Fruit fly (Drosophila melanogaster) whole organism, embryonic: ENCODE measurements around the gene SpdS.

Experiments used
- ATbp ChIP-seq: fragments of 200-800 bp; sonication (Bioruptor generic); optimal IDR thresholded peaks from 2 replicates; lab custom pipeline; 2017; ENCODE audit warnings: missing biosample characterization, mild to moderate bottlenecking, missing genetic modification characterization, missing genetic modification reagents
- B-H1 ChIP-seq: fragments of 200-800 bp; sonication (Bioruptor generic); IDR thresholded peaks from 3 replicates; pipeline ENCODE4 v1.3.6; 2022; ENCODE audit warnings: missing biosample characterization, missing genetic modification characterization
- CG10543 ChIP-seq: fragments of 200-800 bp; sonication (Bioruptor generic); optimal IDR thresholded peaks from 3 replicates; lab custom pipeline; 2017; ENCODE audit warnings: missing biosample characterization, mild to moderate bottlenecking, missing genetic modification characterization, moderate library complexity
- CG11560 ChIP-seq: fragments of 200-800 bp; sonication (Bioruptor generic); IDR thresholded peaks from 3 replicates; pipeline ENCODE4 v1.3.6; 2022; ENCODE audit warnings: missing biosample characterization, missing genetic modification characterization
- CG1233 ChIP-seq: fragments of 200-800 bp; sonication (Bioruptor generic); optimal IDR thresholded peaks from 4 replicates; lab custom pipeline; 2018; ENCODE audit warnings: missing biosample characterization, mild to moderate bottlenecking, missing genetic modification characterization
- CG2875 ChIP-seq: fragments of 200-800 bp; sonication (Bioruptor generic); optimal IDR thresholded peaks from 2 replicates; lab custom pipeline; 2017; ENCODE audit warnings: missing biosample characterization, mild to moderate bottlenecking, missing genetic modification characterization, missing genetic modification reagents
- CG3281 ChIP-seq: fragments of 200-800 bp; sonication (Bioruptor generic); optimal IDR thresholded peaks from 3 replicates; lab custom pipeline; 2017; ENCODE audit warnings: missing biosample characterization, mild to moderate bottlenecking, missing genetic modification characterization
- CG3407 ChIP-seq: fragments of 200-800 bp; sonication (Bioruptor generic); optimal IDR thresholded peaks from 2 replicates; lab custom pipeline; 2018; ENCODE audit warnings: missing biosample characterization, mild to moderate bottlenecking, missing genetic modification characterization
- CG34224 ChIP-seq: fragments of 200-800 bp; sonication (Bioruptor generic); IDR thresholded peaks from 3 replicates; pipeline ENCODE4 v1.3.6; 2022; ENCODE audit warnings: missing biosample characterization, missing genetic modification characterization; ENCODE audit not compliant: partially characterized antibody
- CG34376 ChIP-seq: fragments of 200-800 bp; sonication (Bioruptor generic); optimal IDR thresholded peaks from 2 replicates; lab custom pipeline; 2018; ENCODE audit warnings: missing biosample characterization, mild to moderate bottlenecking, missing genetic modification characterization
- CG3847 ChIP-seq: fragments of 200-800 bp; sonication (Bioruptor generic); IDR thresholded peaks from 2 replicates; pipeline ENCODE4 v1.3.6; 2022; ENCODE audit warnings: missing biosample characterization, missing genetic modification characterization
- CG4707 ChIP-seq: fragments of 200-800 bp; sonication (Bioruptor generic); optimal IDR thresholded peaks from 2 replicates; lab custom pipeline; 2018; ENCODE audit warnings: missing biosample characterization, mild to moderate bottlenecking, missing genetic modification characterization, moderate library complexity
- CG4730 ChIP-seq: fragments of 200-800 bp; sonication (Bioruptor generic); IDR thresholded peaks from 2 replicates; pipeline ENCODE4 v1.3.6; 2022; ENCODE audit warnings: missing biosample characterization, missing genetic modification characterization
- CG6689 ChIP-seq: fragments of 200-800 bp; sonication (Bioruptor generic); IDR thresholded peaks from 2 replicates; pipeline ENCODE4 v1.3.6; 2022; ENCODE audit warnings: missing biosample characterization, missing genetic modification characterization
- CG7357 ChIP-seq: fragments of 200-800 bp; sonication (Bioruptor generic); IDR thresholded peaks from 3 replicates; pipeline ENCODE4 v1.3.6; 2022; ENCODE audit warnings: missing biosample characterization, missing genetic modification characterization
- CG8089 ChIP-seq: fragments of 200-800 bp; sonication (Bioruptor generic); optimal IDR thresholded peaks from 3 replicates; lab custom pipeline; 2016; ENCODE audit warnings: missing biosample characterization, missing genetic modification characterization
- CG8478 ChIP-seq: fragments of >200 bp; optimal IDR thresholded peaks from 2 replicates; lab custom pipeline; 2018
- CG9437 ChIP-seq: fragments of 200-800 bp; sonication (Bioruptor generic); optimal IDR thresholded peaks from 2 replicates; lab custom pipeline; 2018; ENCODE audit warnings: missing biosample characterization, mild to moderate bottlenecking, missing genetic modification characterization
- CG9817 ChIP-seq: fragments of 200-800 bp; sonication (Bioruptor generic); optimal IDR thresholded peaks from 2 replicates; lab custom pipeline; 2018; ENCODE audit warnings: missing biosample characterization, mild to moderate bottlenecking, missing genetic modification characterization, moderate library complexity
- Drgx ChIP-seq: fragments of 200-800 bp; sonication (Bioruptor generic); IDR thresholded peaks from 2 replicates; pipeline ENCODE4 v1.3.6; 2022; ENCODE audit warnings: missing biosample characterization, missing genetic modification characterization
- Fer1 ChIP-seq: fragments of 200-800 bp; sonication (Bioruptor generic); optimal IDR thresholded peaks from 2 replicates; lab custom pipeline; 2017; ENCODE audit warnings: missing biosample characterization, mild to moderate bottlenecking, missing genetic modification characterization
- Fer2 ChIP-seq: fragments of 200-800 bp; sonication (Bioruptor generic); optimal IDR thresholded peaks from 2 replicates; lab custom pipeline; 2018; ENCODE audit warnings: missing biosample characterization, mild to moderate bottlenecking, missing genetic modification characterization, moderate library complexity
- HLH4C ChIP-seq: fragments of 200-800 bp; sonication (Bioruptor generic); IDR thresholded peaks from 3 replicates; pipeline ENCODE4 v1.3.6; 2022; ENCODE audit warnings: missing biosample characterization, missing genetic modification characterization; ENCODE audit not compliant: partially characterized antibody
- Hr39 ChIP-seq: fragments of >200 bp; optimal IDR thresholded peaks from 2 replicates; lab custom pipeline; 2017
- Lpt ChIP-seq: fragments of >200 bp; optimal IDR thresholded peaks from 2 replicates; lab custom pipeline; 2018; ENCODE audit warnings: missing biosample characterization, missing genetic modification characterization
- Meics ChIP-seq: fragments of 200-800 bp; sonication (Bioruptor generic); optimal IDR thresholded peaks from 2 replicates; lab custom pipeline; 2017; ENCODE audit warnings: missing biosample characterization, mild to moderate bottlenecking, missing genetic modification characterization
- NC2α ChIP-seq: fragments of 200-800 bp; sonication (Bioruptor generic); optimal IDR thresholded peaks from 2 replicates; lab custom pipeline; 2016; ENCODE audit warnings: missing biosample characterization, missing genetic modification characterization
- PHDP ChIP-seq: fragments of 200-800 bp; sonication (Bioruptor generic); optimal IDR thresholded peaks from 3 replicates; lab custom pipeline; 2018; ENCODE audit warnings: missing biosample characterization, mild to moderate bottlenecking, missing genetic modification characterization, moderate library complexity
- Sry-δ ChIP-seq: fragments of 200-800 bp; sonication (Bioruptor generic); optimal IDR thresholded peaks from 2 replicates; lab custom pipeline; 2016; ENCODE audit warnings: missing biosample characterization, missing genetic modification characterization
- Ssrp ChIP-seq: fragments of 200-800 bp; sonication (Bioruptor generic); optimal IDR thresholded peaks from 2 replicates; lab custom pipeline; 2018; ENCODE audit warnings: missing biosample characterization, mild to moderate bottlenecking, missing genetic modification characterization, moderate library complexity
- Usf ChIP-seq: fragments of 200-800 bp; sonication (Bioruptor generic); optimal IDR thresholded peaks from 2 replicates; lab custom pipeline; 2017; ENCODE audit warnings: missing genotype, missing biosample characterization, missing genetic modification characterization
- bcd ChIP-seq: fragments of 200-800 bp; sonication (Bioruptor generic); optimal IDR thresholded peaks from 2 replicates; lab custom pipeline; 2017; ENCODE audit warnings: missing biosample characterization, mild to moderate bottlenecking, missing genetic modification characterization
- caup ChIP-seq: fragments of 200-800 bp; sonication (Bioruptor generic); optimal IDR thresholded peaks from 3 replicates; lab custom pipeline; 2017; ENCODE audit warnings: missing biosample characterization, mild to moderate bottlenecking, missing genetic modification characterization, moderate library complexity; ENCODE audit not compliant: severe bottlenecking
- dmrt99B ChIP-seq: fragments of 200-800 bp; sonication (Bioruptor generic); optimal IDR thresholded peaks from 2 replicates; lab custom pipeline; 2018; ENCODE audit warnings: missing biosample characterization, mild to moderate bottlenecking, missing genetic modification characterization, moderate library complexity
- dysf ChIP-seq: fragments of 200-800 bp; sonication (Bioruptor generic); IDR thresholded peaks from 3 replicates; pipeline ENCODE4 v1.3.6; 2022; ENCODE audit warnings: missing biosample characterization, missing genetic modification characterization
- ems ChIP-seq: fragments of 200-800 bp; sonication (Bioruptor generic); optimal IDR thresholded peaks from 3 replicates; lab custom pipeline; 2016; ENCODE audit warnings: missing biosample characterization, missing genetic modification characterization
- gt ChIP-seq: fragments of 200-800 bp; sonication (Bioruptor generic); IDR thresholded peaks from 2 replicates; pipeline ENCODE4 v1.3.6; 2022; ENCODE audit warnings: missing biosample characterization, missing genetic modification characterization
- hbn ChIP-seq: fragments of 200-800 bp; sonication (Bioruptor generic); IDR thresholded peaks from 2 replicates; pipeline ENCODE4 v1.3.6; 2022; ENCODE audit warnings: missing biosample characterization, missing genetic modification characterization; ENCODE audit not compliant: partially characterized antibody
- nau ChIP-seq: fragments of 200-800 bp; sonication (Bioruptor generic); optimal IDR thresholded peaks from 3 replicates; lab custom pipeline; 2017; ENCODE audit warnings: missing biosample characterization, mild to moderate bottlenecking, missing genetic modification characterization, missing genetic modification reagents
- p53 ChIP-seq: fragments of 200-800 bp; sonication (Bioruptor generic); optimal IDR thresholded peaks from 2 replicates; lab custom pipeline; 2016; ENCODE audit warnings: missing biosample characterization, missing genetic modification characterization
- pho ChIP-seq: fragments of 200-800 bp; sonication (Bioruptor generic); optimal IDR thresholded peaks from 2 replicates; lab custom pipeline; 2016; ENCODE audit warnings: missing biosample characterization, missing genetic modification characterization
- prd ChIP-seq, 3 experiments: fragments of >200 bp in 2 of 3; fragments of 200-800 bp in 1 of 3; sonication (Bioruptor generic) in 1 of 3; optimal IDR thresholded peaks in 2 of 3; IDR thresholded peaks in 1 of 3; 2 replicates in 2 of 3; 3 replicates in 1 of 3; pipeline versions ENCODE4 v1.3.6 to Lab custom; 2017 to 2022; ENCODE audit warnings: missing biosample characterization in 1 of 3, missing genetic modification characterization in 1 of 3
- schlank ChIP-seq: fragments of 200-800 bp; sonication (Bioruptor generic); optimal IDR thresholded peaks from 2 replicates; lab custom pipeline; 2018; ENCODE audit warnings: missing biosample characterization, mild to moderate bottlenecking, missing genetic modification characterization
- sd ChIP-seq: fragments of 200-800 bp; sonication (Bioruptor generic); optimal IDR thresholded peaks from 3 replicates; lab custom pipeline; 2018; ENCODE audit warnings: missing biosample characterization, mild to moderate bottlenecking, missing genetic modification characterization, moderate library complexity
- seq ChIP-seq: fragments of 200-800 bp; sonication (Bioruptor generic); IDR thresholded peaks from 2 replicates; pipeline ENCODE4 v1.3.6; 2022; ENCODE audit warnings: missing biosample characterization, missing genetic modification characterization
- tio ChIP-seq: fragments of 200-800 bp; sonication (Bioruptor generic); optimal IDR thresholded peaks from 2 replicates; lab custom pipeline; 2017; ENCODE audit warnings: missing biosample characterization, missing genetic modification characterization, inconsistent platforms
- tll ChIP-seq, 2 experiments: fragments of 200-800 bp in 1 of 2; fragments of >200 bp in 1 of 2; sonication (Bioruptor generic) in 1 of 2; optimal IDR thresholded peaks; 2 replicates each; lab custom pipeline; 2017 to 2019; ENCODE audit warnings: missing biosample characterization in 2 of 2, missing genetic modification characterization in 2 of 2, mild to moderate bottlenecking in 1 of 2, moderate library complexity in 1 of 2
- trem ChIP-seq: fragments of 200-800 bp; optimal IDR thresholded peaks from 3 replicates; lab custom pipeline; 2019; ENCODE audit warnings: missing biosample characterization, mild to moderate bottlenecking, missing genetic modification characterization, moderate library complexity
- tup ChIP-seq: fragments of 200-800 bp; sonication (Bioruptor generic); optimal IDR thresholded peaks from 2 replicates; lab custom pipeline; 2016; ENCODE audit warnings: missing biosample characterization, mild to moderate bottlenecking, missing genetic modification characterization, moderate library complexity
- zfh1 ChIP-seq: fragments of 200-800 bp; sonication (Bioruptor generic); IDR thresholded peaks from 3 replicates; pipeline ENCODE4 v1.3.6; 2022; ENCODE audit warnings: missing biosample characterization, missing genetic modification characterization

The SpdS gene

DNA sequence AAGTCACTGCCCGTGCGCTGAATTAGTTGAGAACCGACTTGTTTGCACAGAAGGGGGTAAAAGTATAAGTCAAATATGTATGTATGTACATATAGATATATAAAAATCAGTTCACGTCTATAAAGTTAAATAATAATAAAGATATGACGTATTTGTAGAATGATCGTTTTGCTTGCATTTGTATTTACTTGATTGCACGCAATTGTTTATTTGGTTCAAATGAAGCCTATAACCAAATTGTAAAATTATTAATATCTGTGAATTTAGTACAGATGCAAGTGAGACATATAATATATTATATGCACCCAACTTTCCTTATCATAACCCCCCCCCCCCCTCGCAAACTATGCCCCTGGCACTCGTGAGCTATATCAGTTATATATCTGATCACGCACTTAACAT is 30.9 kb upstream of the SpdS start (continued):
- TF ChIP-seq CG11560 (tag; lab: Robert Waterston, UW) (0 out of 3 replicates have a peak, but pooled peaks have one; percentile 18), tup (GFP tag; lab: Kevin White, UChicago) (no peak), hbn (GFP tag; lab: Robert Waterston, UW) (no peak), pho (GFP tag; lab: Kevin White, UChicago) (peak; percentile 2), Hr39 (lab: Kevin White, UChicago) (no peak), Meics (GFP tag; lab: Kevin White, UChicago) (peak; percentile 78), Fer2 (tag; lab: Kevin White, UChicago) (peak; percentile 23), CG4707 (GFP tag; lab: Kevin White, UChicago) (peak; percentile 18), sd (tag; lab: Kevin White, UChicago) (peak; percentile 2), zfh1 (no peak), CG8089 (GFP tag; lab: Kevin White, UChicago) (no peak), ems (GFP tag; lab: Kevin White, UChicago) (no peak), Drgx (GFP tag; lab: Robert Waterston, UW) (no peak), CG10543 (GFP tag; lab: Kevin White, UChicago) (peak; percentile 67), PHDP (peak; percentile 61), CG34224 (GFP tag; lab: Robert Waterston, UW) (no peak), seq (GFP tag; lab: Robert Waterston, UW) (no peak), CG8478 (lab: Kevin White, UChicago) (no peak), Lpt (no peak), dmrt99B (tag; lab: Kevin White, UChicago) (peak; percentile 56), Usf (peak; percentile 41), Ssrp (tag; lab: Kevin White, UChicago) (peak; percentile 4), CG3407 (peak; percentile 37), bcd (GFP tag; lab: Kevin White, UChicago) (peak; percentile 25), ATbp (GFP tag; lab: Kevin White, UChicago) (peak; percentile 67), prd (optimal IDR thresholded peaks at IDR 0.05; lab: Kevin White, UChicago) (no peak), prd (GFP tag; IDR thresholded peaks at IDR 0.05; lab: Robert Waterston, UW) (peak; percentile 53; the same call in 2 of the 3 replicates), trem (tag; lab: Kevin White, UChicago) (peak; percentile 4), CG9437 (GFP tag; lab: Kevin White, UChicago) (peak; percentile 12), gt (no peak), caup (GFP tag; lab: Kevin White, UChicago) (peak; percentile 71), CG7357 (GFP tag; lab: Robert Waterston, UW) (no peak), CG4730 (GFP tag; lab: Robert Waterston, UW) (peak; percentile 5; the same call in 1 of the 2 replicates), tll (GFP tag; optimal IDR thresholded peaks at IDR 0.05; lab: Kevin White, UChicago) (no peak), nau (GFP tag; lab: Kevin White, UChicago) (peak; percentile 34), CG9817 (tag; lab: Kevin White, UChicago) (no peak), CG6689 (GFP tag; lab: Robert Waterston, UW) (peak; percentile 35; the same call in 1 of the 2 replicates), CG3281 (GFP tag; lab: Kevin White, UChicago) (peak; percentile 80), dysf (peak; percentile 68; the same call in 2 of the 3 replicates), p53 (no peak), tio (GFP tag; lab: Kevin White, UChicago) (peak; percentile 23), Fer1 (GFP tag; lab: Kevin White, UChicago) (peak; percentile 68), schlank (tag; lab: Kevin White, UChicago) (no peak), CG2875 (GFP tag; lab: Kevin White, UChicago) (peak; percentile 8), CG1233 (GFP tag; lab: Kevin White, UChicago) (peak; percentile 53), Sry-δ (GFP tag; lab: Kevin White, UChicago) (no peak), CG34376 (GFP tag; lab: Kevin White, UChicago) (peak; percentile 38), CG3847 (GFP tag; lab: Robert Waterston, UW) (peak; percentile 32), HLH4C (GFP tag; lab: Robert Waterston, UW) (no peak), NC2α (GFP tag; lab: Kevin White, UChicago) (no peak), B-H1 (peak; percentile 27; the same call in 1 of the 3 replicates)
